Fruit fly (Drosophila melanogaster): ENCODE measurements around the gene PolrMT.

Gene PolrMT

dm6 chr2L:1073530-1073929, 34.6 kb downstream of the PolrMT start (continued):
- TF ChIP-seq Dbx (GFP tag; IDR thresholded peaks at IDR 0.05) (no peak), scrt (GFP tag; optimal IDR thresholded peaks at IDR 0.05) (no peak), CG10267 (tag; optimal IDR thresholded peaks at IDR 0.05) (no peak), E2f1 (GFP tag; IDR thresholded peaks at IDR 0.05) (no peak), sens (GFP tag) (peak; percentile 75), lola (GFP tag; optimal IDR thresholded peaks at IDR 0.05) (no peak), fru (optimal IDR thresholded peaks at IDR 0.05) (no peak), CG4820 (GFP tag; optimal IDR thresholded peaks at IDR 0.05) (no peak), insv (GFP tag; optimal IDR thresholded peaks at IDR 0.05) (no peak), CG11398 (GFP tag; optimal IDR thresholded peaks at IDR 0.05) (no peak), Stat92E (GFP tag; optimal IDR thresholded peaks at IDR 0.05) (no peak), schlank (tag; optimal IDR thresholded peaks at IDR 0.05) (no peak), ato (GFP tag; IDR thresholded peaks at IDR 0.05; ENCODE audit: partially characterized antibody) (no peak), row (GFP tag; IDR thresholded peaks at IDR 0.05) (peak; percentile 28; the same call in 1 of the 3 replicates), CG34422 (GFP tag; IDR thresholded peaks at IDR 0.05) (no peak), CG8944 (GFP tag; optimal IDR thresholded peaks at IDR 0.05) (no peak), CG10274 (GFP tag; optimal IDR thresholded peaks at IDR 0.05) (no peak), salm (tag; optimal IDR thresholded peaks at IDR 0.05) (no peak), D (optimal IDR thresholded peaks at IDR 0.05) (no peak), D (GFP tag; optimal IDR thresholded peaks at IDR 0.05) (no peak), NC2β (GFP tag; optimal IDR thresholded peaks at IDR 0.05) (no peak), HmgZ (tag; optimal IDR thresholded peaks at IDR 0.05) (no peak), gce (GFP tag; IDR thresholded peaks at IDR 0.05) (no peak), CG14965 (GFP tag; optimal IDR thresholded peaks at IDR 0.05; ENCODE audit: borderline replicate concordance) (no peak), CG15073 (GFP tag; optimal IDR thresholded peaks at IDR 0.05) (no peak), CG2889 (GFP tag; IDR thresholded peaks at IDR 0.05) (no peak), CG1602 (GFP tag; optimal IDR thresholded peaks at IDR 0.05) (no peak), Neu2 (GFP tag; optimal IDR thresholded peaks at IDR 0.05; ENCODE audit: borderline replicate concordance) (no peak), CG15696 (tag; optimal IDR thresholded peaks at IDR 0.05) (no peak), ind (GFP tag; optimal IDR thresholded peaks at IDR 0.05) (no peak), CG13123 (GFP tag; optimal IDR thresholded peaks at IDR 0.05) (no peak), CG30431 (GFP tag; optimal IDR thresholded peaks at IDR 0.05) (no peak), CG43689 (GFP tag; IDR thresholded peaks at IDR 0.05) (no peak), Taf1 (GFP tag; IDR thresholded peaks at IDR 0.05) (no peak), Ptx1 (GFP tag; IDR thresholded peaks at IDR 0.05) (no peak)

- peak; percentile 74 for TF ChIP-seq CG7928 (GFP tag; optimal IDR thresholded peaks at IDR 0.05)
- TF ChIP-seq ac (GFP tag; optimal IDR thresholded peaks at IDR 0.05) = peak; percentile 92
- TF ChIP-seq chif (GFP tag; optimal IDR thresholded peaks at IDR 0.05) = peak; percentile 87 to 94
- peak; percentile 83 for TF ChIP-seq CG1602 (GFP tag; optimal IDR thresholded peaks at IDR 0.05)
- TF ChIP-seq schlank (tag; optimal IDR thresholded peaks at IDR 0.05) = peak; percentile 95
- TF ChIP-seq sob (GFP tag; IDR thresholded peaks at IDR 0.05) = peak; percentile 94
- TF ChIP-seq nerfin-1 (tag; optimal IDR thresholded peaks at IDR 0.05) = peak; percentile 90
- TF ChIP-seq GATAe (GFP tag; conservative IDR thresholded peaks at IDR 0.05) = peak; percentile 47; the same call in 1 of the 2 replicates
- peak; percentile 96 for TF ChIP-seq Camta (GFP tag; optimal IDR thresholded peaks at IDR 0.05)
- peak in 1 of 2 experiments; percentile 59 for TF ChIP-seq crp (GFP tag; optimal IDR thresholded peaks at IDR 0.05)
- peak; percentile 57 for TF ChIP-seq ssp (GFP tag; IDR thresholded peaks at IDR 0.05)
- TF ChIP-seq CG8765 (GFP tag; IDR thresholded peaks at IDR 0.05) = no peak
- no peak for TF ChIP-seq Hr39 (optimal IDR thresholded peaks at IDR 0.05)
- TF ChIP-seq chinmo (GFP tag; IDR thresholded peaks at IDR 0.05; ENCODE audit: partially characterized antibody) = no peak
- TF ChIP-seq CG32772 (GFP tag; IDR thresholded peaks at IDR 0.05) = peak; percentile 75
- peak; percentile 92 for TF ChIP-seq CG12299 (tag; optimal IDR thresholded peaks at IDR 0.05)
- peak; percentile 91 for TF ChIP-seq bcd (GFP tag; optimal IDR thresholded peaks at IDR 0.05)
- TF ChIP-seq Antp (GFP tag; optimal IDR thresholded peaks at IDR 0.05) = peak; percentile 90
- TF ChIP-seq Hr3 (GFP tag; optimal IDR thresholded peaks at IDR 0.05) = peak; percentile 67
- TF ChIP-seq MBD-R2 (GFP tag; IDR thresholded peaks at IDR 0.05) = peak; percentile 71; the same call in 1 of the 2 replicates
Measured at dm6 chr2L:1072184-1072583, 36.0 kb downstream of the PolrMT start.
